Fruit fly (Drosophila melanogaster): ENCODE data around the gene SmydA-9.

DNA sequence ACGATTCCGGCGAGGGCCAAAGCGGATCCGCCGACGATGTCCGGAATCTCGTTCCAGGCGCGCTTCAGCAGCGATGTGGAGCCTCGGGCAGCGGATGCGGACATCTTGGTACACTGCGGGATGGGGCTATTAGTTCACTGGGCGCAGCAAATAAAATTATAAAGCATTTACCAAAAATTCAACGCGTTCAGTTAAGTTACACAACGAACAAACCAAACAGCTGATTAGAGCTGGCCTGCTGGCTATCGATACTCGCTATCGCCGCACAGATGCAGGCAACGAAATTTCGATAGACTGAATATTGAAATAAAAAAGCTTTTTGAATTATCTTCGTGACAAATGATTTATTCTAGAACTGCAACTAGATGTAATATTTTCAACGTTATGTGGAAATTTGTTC, 51.0 kb downstream of the SmydA-9 start, which contains the start of gene NdufA3:
- TF ChIP-seq CG16779 (tag; optimal IDR thresholded peaks at IDR 0.05) (no peak), Sox102F (GFP tag; optimal IDR thresholded peaks at IDR 0.05) (no peak), CG15336 (GFP tag; IDR thresholded peaks at IDR 0.05) (no peak), Lpt (GFP tag; optimal IDR thresholded peaks at IDR 0.05) (no peak), ss (GFP tag; optimal IDR thresholded peaks at IDR 0.05) (no peak), esn (GFP tag; optimal IDR thresholded peaks at IDR 0.05) (no peak), CG1621 (tag; optimal IDR thresholded peaks at IDR 0.05) (no peak), CG3032 (tag; optimal IDR thresholded peaks at IDR 0.05) (no peak), Smox (GFP tag; optimal IDR thresholded peaks at IDR 0.05) (no peak), dac (GFP tag; optimal IDR thresholded peaks at IDR 0.05) (no peak), Blimp-1 (GFP tag; optimal IDR thresholded peaks at IDR 0.05) (no peak), Gug (GFP tag; IDR thresholded peaks at IDR 0.05) (no peak), OdsH (GFP tag; optimal IDR thresholded peaks at IDR 0.05) (no peak), Eip93F (GFP tag; optimal IDR thresholded peaks at IDR 0.05) (no peak)
